Fruit fly (Drosophila melanogaster): ENCODE data around the gene ems.
A peak's percentile ranks its signal among the peaks of the same experiment; 100 is the strongest.

ems gene

DNA sequence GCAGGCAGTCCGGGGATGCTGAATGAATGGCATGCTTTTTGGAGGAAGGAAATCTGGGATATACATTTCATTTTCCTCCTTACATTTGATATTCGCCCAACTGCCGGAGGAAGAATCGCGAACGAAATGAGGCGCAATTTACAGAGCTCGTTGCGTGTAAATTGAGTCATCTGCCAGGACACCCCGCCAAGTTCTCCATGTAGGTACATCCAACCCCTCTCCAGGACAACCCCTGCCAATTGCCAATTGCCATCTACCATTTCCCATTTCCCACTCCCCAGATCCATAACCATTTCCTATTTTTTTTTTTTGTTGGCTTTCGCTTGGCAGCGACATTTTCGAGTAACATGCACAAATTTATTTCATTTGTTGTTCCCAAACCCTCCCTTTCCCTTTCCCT is 4.8 kb upstream of the ems start (continued):
- TF ChIP-seq CG10431 (GFP tag; optimal IDR thresholded peaks at IDR 0.05) (peak; percentile 95), Adf1 (GFP tag; IDR thresholded peaks at IDR 0.05) (no peak), CG31224 (GFP tag; IDR thresholded peaks at IDR 0.05) (no peak), Ets65A (GFP tag) (peak; percentile 84), CG14667 (GFP tag; IDR thresholded peaks at IDR 0.05) (0 out of 2 replicates have a peak, but pooled peaks have one; percentile 4), CG31441 (GFP tag; IDR thresholded peaks at IDR 0.05) (no peak), CG1792 (GFP tag; optimal IDR thresholded peaks at IDR 0.05) (no peak)

DNA sequence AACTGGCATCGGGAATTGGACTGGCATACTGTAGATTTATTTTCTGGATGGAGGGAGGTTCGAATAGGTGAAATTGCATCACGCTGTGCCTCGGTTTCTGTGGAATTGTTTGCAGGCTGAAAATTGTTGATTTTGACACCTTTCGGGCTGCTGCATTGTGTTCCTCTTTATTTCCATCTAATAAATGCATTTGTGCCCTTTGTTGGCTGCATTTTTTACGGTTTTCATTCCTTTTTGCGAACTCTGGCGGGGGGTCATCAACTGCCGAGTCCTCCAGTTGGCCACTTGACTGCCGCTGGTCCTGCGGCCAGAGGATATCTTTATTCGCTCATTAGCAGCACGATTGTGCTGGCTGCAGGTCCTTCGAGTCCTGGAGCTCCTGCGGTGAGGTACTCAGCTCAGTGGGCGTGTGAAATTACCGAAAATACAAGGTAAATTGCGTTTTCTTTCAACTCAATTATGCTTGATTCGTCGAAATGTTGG is 1.9 kb upstream of the ems start:
- no peak for TF ChIP-seq CG2199 (GFP tag; IDR thresholded peaks at IDR 0.05)
- TF ChIP-seq CG9727 (GFP tag; optimal IDR thresholded peaks at IDR 0.05): no peak
- TF ChIP-seq CG6765 (GFP tag; optimal IDR thresholded peaks at IDR 0.05): no peak
- no peak for TF ChIP-seq CG12104 (GFP tag; optimal IDR thresholded peaks at IDR 0.05)
- TF ChIP-seq Scr (GFP tag; IDR thresholded peaks at IDR 0.05; ENCODE audit: partially characterized antibody): no peak
- TF ChIP-seq Dad (GFP tag; optimal IDR thresholded peaks at IDR 0.05): no peak
- TF ChIP-seq NC2α (GFP tag; optimal IDR thresholded peaks at IDR 0.05): no peak
- peak; percentile 97 for TF ChIP-seq D (optimal IDR thresholded peaks at IDR 0.05)
- TF ChIP-seq D (GFP tag; optimal IDR thresholded peaks at IDR 0.05): no peak
- TF ChIP-seq cad (GFP tag; optimal IDR thresholded peaks at IDR 0.05): peak; percentile 39
- no peak for TF ChIP-seq grau (tag; optimal IDR thresholded peaks at IDR 0.05)
- TF ChIP-seq zen (tag; optimal IDR thresholded peaks at IDR 0.05): peak; percentile 94
- no peak for TF ChIP-seq prd (optimal IDR thresholded peaks at IDR 0.05)
- peak; percentile 31; the same call in 1 of the 3 replicates for TF ChIP-seq prd (GFP tag; IDR thresholded peaks at IDR 0.05)
- TF ChIP-seq CG17186 (GFP tag; optimal IDR thresholded peaks at IDR 0.05): no peak
- no peak for TF ChIP-seq mld (GFP tag; IDR thresholded peaks at IDR 0.05; ENCODE audit: partially characterized antibody)
- TF ChIP-seq dati (GFP tag; IDR thresholded peaks at IDR 0.05): no peak
- TF ChIP-seq toy (GFP tag; IDR thresholded peaks at IDR 0.05): no peak
- no peak for TF ChIP-seq Hmx (GFP tag; optimal IDR thresholded peaks at IDR 0.05)
- TF ChIP-seq CG3281 (GFP tag; optimal IDR thresholded peaks at IDR 0.05): no peak
- no peak for TF ChIP-seq Neu2 (GFP tag; optimal IDR thresholded peaks at IDR 0.05; ENCODE audit: borderline replicate concordance)
- 0 out of 3 replicates have a peak, but pooled peaks have one; percentile 12 for TF ChIP-seq CG11456 (GFP tag; IDR thresholded peaks at IDR 0.05)
- no peak for TF ChIP-seq repo (GFP tag; optimal IDR thresholded peaks at IDR 0.05)

DNA sequence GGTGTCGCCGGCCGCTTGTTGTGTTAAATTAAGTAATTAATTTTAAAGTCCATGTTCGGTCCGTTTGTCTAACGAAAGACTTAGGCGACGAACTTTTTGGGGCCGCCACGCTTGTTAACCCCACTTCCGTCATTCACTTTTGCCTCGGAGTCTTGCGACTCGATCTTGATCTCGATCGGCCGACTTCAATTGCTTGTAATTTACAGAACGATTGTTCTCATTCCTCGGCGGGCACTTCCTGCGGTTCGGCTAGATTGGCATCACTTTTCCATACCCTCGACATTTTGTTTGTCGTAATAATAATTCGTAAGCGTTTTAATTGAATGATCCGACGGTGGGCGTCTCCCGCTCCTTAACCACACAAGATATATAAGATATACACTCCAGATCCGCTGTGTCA is 5.1 kb downstream of the ems start:
- TF ChIP-seq Med (GFP tag) (peak; percentile 35), Ets65A (GFP tag) (peak; percentile 93), sna (GFP tag; IDR thresholded peaks at IDR 0.05; ENCODE audit: partially characterized antibody) (no peak)

DNA sequence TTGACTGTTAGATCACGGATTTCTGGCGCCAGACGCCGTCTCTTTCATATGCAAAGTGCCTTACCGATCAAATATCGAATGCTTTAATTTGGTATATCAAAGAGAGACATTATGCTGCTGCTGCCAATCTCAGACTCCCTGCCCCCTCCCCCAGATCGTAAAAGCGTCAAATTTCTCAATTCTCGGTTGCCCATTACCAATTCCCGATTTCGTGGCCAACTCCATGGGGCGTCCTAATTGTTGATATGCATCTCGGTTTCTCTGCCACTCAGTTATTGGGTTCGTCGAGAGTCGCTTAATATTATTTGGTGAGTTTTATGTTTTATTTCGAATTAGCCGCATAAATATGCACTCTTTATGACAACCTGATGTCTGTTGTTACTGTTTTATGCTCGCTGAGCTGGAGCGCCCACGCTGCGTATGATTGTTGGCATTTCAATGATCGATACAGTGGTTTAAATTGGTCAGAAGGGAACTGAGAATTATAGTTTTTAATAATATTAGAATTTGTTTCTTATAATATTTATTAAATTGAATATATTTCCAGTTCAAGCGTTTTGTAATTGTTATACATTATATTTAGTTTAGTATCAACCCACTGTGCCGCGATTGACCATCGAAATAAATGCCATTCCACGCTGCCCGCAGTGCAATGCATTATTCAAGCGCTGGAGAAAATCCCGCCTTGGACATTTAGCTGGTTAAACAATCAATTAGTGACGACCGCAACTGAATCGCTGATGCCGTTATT is 5.9 kb downstream of the ems start:
- TF ChIP-seq kni (GFP tag; optimal IDR thresholded peaks at IDR 0.05) (peak; percentile 50), eve (GFP tag; optimal IDR thresholded peaks at IDR 0.05) (no peak), nerfin-2 (GFP tag; IDR thresholded peaks at IDR 0.05; ENCODE audit: partially characterized antibody) (no peak), crol (GFP tag; IDR thresholded peaks at IDR 0.05) (no peak), Abd-B (GFP tag; optimal IDR thresholded peaks at IDR 0.05) (peak; percentile 19), CG13424 (tag; optimal IDR thresholded peaks at IDR 0.05) (peak; percentile 45), CG34422 (GFP tag; IDR thresholded peaks at IDR 0.05) (0 out of 3 replicates have a peak, but pooled peaks have one; percentile 29), slp2 (GFP tag; optimal IDR thresholded peaks at IDR 0.05) (no peak), CG11093 (GFP tag; IDR thresholded peaks at IDR 0.05) (peak; percentile 53; the same call in 1 of the 3 replicates), croc (GFP tag; conservative IDR thresholded peaks at IDR 0.05) (0 out of 3 replicates have a peak, but pooled peaks have one; percentile 15), Bdp1 (GFP tag; optimal IDR thresholded peaks at IDR 0.05) (no peak), CG9797 (GFP tag; optimal IDR thresholded peaks at IDR 0.05) (no peak), sisA (GFP tag; IDR thresholded peaks at IDR 0.05) (peak; percentile 63; the same call in 1 of the 2 replicates), lmd (GFP tag; IDR thresholded peaks at IDR 0.05) (peak; percentile 44), Ravus (GFP tag; IDR thresholded peaks at IDR 0.05) (no peak), tap (tag; optimal IDR thresholded peaks at IDR 0.05) (peak; percentile 45)

Data from whole organism, embryonic.